Comparison of ENCODE assay signal across 2 worm cellular contexts in the genomic region with DNA sequence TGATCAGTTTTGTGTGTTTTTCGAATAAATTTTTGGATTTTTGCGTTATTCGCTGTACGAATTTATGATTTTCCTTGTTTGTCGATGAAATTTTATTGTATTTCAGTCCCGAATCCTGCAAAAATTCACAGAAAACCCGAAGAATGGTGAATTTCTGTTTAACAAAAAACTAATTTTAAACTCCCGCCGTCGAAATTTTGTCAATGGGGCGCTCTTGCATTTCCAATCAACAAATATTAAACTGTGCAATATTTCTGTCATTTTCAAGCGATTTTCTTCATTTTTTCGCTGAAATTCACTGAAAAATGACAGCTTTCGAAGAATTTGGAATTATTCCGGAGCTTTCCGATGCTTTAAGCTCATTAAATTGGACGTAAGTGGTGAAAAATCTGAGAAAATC.
TF ChIP-seq lines count a peak whose summit lies in the region.

A gene (plus strand): TSS at position 115 of the 400 bp plus-strand sequence.

TF ChIP-seq in whole organism, L1 larva, 84 proteins besides CTCF, POLR2A, EP300 and RAD21 (continued from another document):
- TF ChIP-seq unc-130 (tag; optimal IDR thresholded peaks at IDR 0.05; lab: Kevin White, UChicago) (no peak), fkh-8 (tag; optimal IDR thresholded peaks at IDR 0.05; lab: Kevin White, UChicago) (peak; percentile 43), irx-1 (tag; optimal IDR thresholded peaks at IDR 0.05; lab: Kevin White, UChicago) (peak; percentile 38), rnt-1 (tag; optimal IDR thresholded peaks at IDR 0.05; lab: Kevin White, UChicago) (peak; percentile 79), dsc-1 (tag; optimal IDR thresholded peaks at IDR 0.05; lab: Kevin White, UChicago) (peak; percentile 72), ceh-63 (GFP tag; optimal IDR thresholded peaks at IDR 0.05; lab: Kevin White, UChicago) (no peak), lin-15B (tag; optimal IDR thresholded peaks at IDR 0.05; lab: Kevin White, UChicago) (peak; percentile 77), swsn-7 (tag; optimal IDR thresholded peaks at IDR 0.05; lab: Kevin White, UChicago) (peak; percentile 53), mdl-1 (tag; optimal IDR thresholded peaks at IDR 0.05; lab: Kevin White, UChicago) (no peak), lin-35 (GFP tag; optimal IDR thresholded peaks at IDR 0.05; lab: Kevin White, UChicago) (peak; percentile 98 to 99), unc-86 (tag; optimal IDR thresholded peaks at IDR 0.05; lab: Kevin White, UChicago) (no peak), blmp-1 (tag; optimal IDR thresholded peaks at IDR 0.05; lab: Kevin White, UChicago) (peak; percentile 47), tlp-1 (tag; optimal IDR thresholded peaks at IDR 0.05; lab: Kevin White, UChicago) (no peak), isw-1 (GFP tag; IDR thresholded peaks at IDR 0.05; lab: Robert Waterston, UW) (peak; percentile 44; the same call in 1 of the 2 replicates), tbx-2 (tag; optimal IDR thresholded peaks at IDR 0.05; lab: Kevin White, UChicago) (peak; percentile 62), pag-3 (tag; optimal IDR thresholded peaks at IDR 0.05; lab: Kevin White, UChicago; ENCODE audit: borderline replicate concordance, insufficient read depth) (no peak), nhr-77 (tag; optimal IDR thresholded peaks at IDR 0.05; lab: Kevin White, UChicago) (peak; percentile 33), unc-98 (GFP tag; IDR thresholded peaks at IDR 0.05; lab: Robert Waterston, UW) (no peak), C04F5.9 (tag; optimal IDR thresholded peaks at IDR 0.05; lab: Kevin White, UChicago) (peak; percentile 55), elt-3 (tag; optimal IDR thresholded peaks at IDR 0.05; lab: Kevin White, UChicago) (peak in 1 of 6 experiments; percentile 22), nhr-85 (tag; lab: Kevin White, UChicago) (peak; percentile 75), egl-13 (tag; optimal IDR thresholded peaks at IDR 0.05; lab: Kevin White, UChicago) (no peak), nhr-20 (tag; optimal IDR thresholded peaks at IDR 0.05; lab: Kevin White, UChicago) (peak; percentile 24), C34B4.2 (tag; optimal IDR thresholded peaks at IDR 0.05; lab: Kevin White, UChicago) (no peak)

TF ChIP-seq in whole organism, L4 larva, 104 proteins besides CTCF, POLR2A, EP300 and RAD21 (continued from another document):
- no peak for TF ChIP-seq egl-43 (GFP tag; IDR thresholded peaks at IDR 0.05; lab: Robert Waterston, UW)
- TF ChIP-seq saeg-2 (GFP tag; IDR thresholded peaks at IDR 0.05; lab: Robert Waterston, UW): no peak
- no peak for TF ChIP-seq sdz-12 (GFP tag; optimal IDR thresholded peaks at IDR 0.05; lab: Kevin White, UChicago)
- TF ChIP-seq rbr-2 (tag; optimal IDR thresholded peaks at IDR 0.05; lab: Kevin White, UChicago): no peak
- TF ChIP-seq D1046.2 (GFP tag; IDR thresholded peaks at IDR 0.05; lab: Robert Waterston, UW): no peak
- TF ChIP-seq nhr-11 (tag; optimal IDR thresholded peaks at IDR 0.05; lab: Kevin White, UChicago): peak; percentile 2
- no peak for TF ChIP-seq T26A8.4 (GFP tag; IDR thresholded peaks at IDR 0.05; lab: Robert Waterston, UW)
- no peak for TF ChIP-seq zip-2 (tag; optimal IDR thresholded peaks at IDR 0.05; lab: Kevin White, UChicago)
- TF ChIP-seq fos-1 (tag; optimal IDR thresholded peaks at IDR 0.05; lab: Kevin White, UChicago): no peak
- no peak for TF ChIP-seq ceh-44 (GFP tag; IDR thresholded peaks at IDR 0.05; lab: Robert Waterston, UW)
- no peak for TF ChIP-seq ztf-7 (tag; optimal IDR thresholded peaks at IDR 0.05; lab: Kevin White, UChicago)
- no peak for TF ChIP-seq ztf-11 (tag; optimal IDR thresholded peaks at IDR 0.05; lab: Kevin White, UChicago)
- TF ChIP-seq duxl-1 (tag; optimal IDR thresholded peaks at IDR 0.05; lab: Kevin White, UChicago; ENCODE audit: poor library complexity): no peak
- no peak for TF ChIP-seq R02D3.7 (tag; optimal IDR thresholded peaks at IDR 0.05; lab: Kevin White, UChicago)
- no peak for TF ChIP-seq mdl-1 (tag; optimal IDR thresholded peaks at IDR 0.05; lab: Kevin White, UChicago)
- peak; percentile 94 for TF ChIP-seq dpl-1 (GFP tag; optimal IDR thresholded peaks at IDR 0.05; lab: Kevin White, UChicago)
- TF ChIP-seq tra-1 (GFP tag; IDR thresholded peaks at IDR 0.05; lab: Robert Waterston, UW): no peak
- TF ChIP-seq Y105C5A.15 (GFP tag; IDR thresholded peaks at IDR 0.05; lab: Robert Waterston, UW): no peak
- TF ChIP-seq mxl-2 (GFP tag; conservative IDR thresholded peaks at IDR 0.05; lab: Robert Waterston, UW): no peak
- TF ChIP-seq aly-2 (tag; optimal IDR thresholded peaks at IDR 0.05; lab: Kevin White, UChicago): no peak
- no peak for TF ChIP-seq hif-1 (tag; optimal IDR thresholded peaks at IDR 0.05; lab: Kevin White, UChicago)
- TF ChIP-seq ceh-28 (tag; optimal IDR thresholded peaks at IDR 0.05; lab: Kevin White, UChicago): no peak
- TF ChIP-seq set-16 (GFP tag; IDR thresholded peaks at IDR 0.05; lab: Robert Waterston, UW): no peak
- TF ChIP-seq ceh-62 (tag; optimal IDR thresholded peaks at IDR 0.05; lab: Kevin White, UChicago): no peak
- TF ChIP-seq lin-38 (GFP tag; IDR thresholded peaks at IDR 0.05; lab: Robert Waterston, UW): peak; percentile 97
- no peak for TF ChIP-seq attf-4 (tag; optimal IDR thresholded peaks at IDR 0.05; lab: Kevin White, UChicago)
- TF ChIP-seq lir-3 (tag; optimal IDR thresholded peaks at IDR 0.05; lab: Kevin White, UChicago): no peak
- peak; percentile 35 for TF ChIP-seq nhr-28 (tag; optimal IDR thresholded peaks at IDR 0.05; lab: Kevin White, UChicago)
- TF ChIP-seq hlh-11 (tag; optimal IDR thresholded peaks at IDR 0.05; lab: Kevin White, UChicago): no peak
- TF ChIP-seq dmd-8 (GFP tag; IDR thresholded peaks at IDR 0.05; lab: Robert Waterston, UW): no peak
- TF ChIP-seq madf-9 (GFP tag; conservative IDR thresholded peaks at IDR 0.05; lab: Robert Waterston, UW): no peak
- no peak for TF ChIP-seq daf-12 (tag; optimal IDR thresholded peaks at IDR 0.05; lab: Kevin White, UChicago)
- TF ChIP-seq pha-4 (GFP tag; IDR thresholded peaks at IDR 0.05; lab: Robert Waterston, UW): no peak
- TF ChIP-seq pha-4 (tag; optimal IDR thresholded peaks at IDR 0.05; lab: Kevin White, UChicago): no peak
- TF ChIP-seq snpc-1.2 (GFP tag; IDR thresholded peaks at IDR 0.05; lab: Robert Waterston, UW): no peak
- no peak for TF ChIP-seq ctbp-1 (GFP tag; IDR thresholded peaks at IDR 0.05; lab: Robert Waterston, UW)
- TF ChIP-seq zfp-2 (tag; optimal IDR thresholded peaks at IDR 0.05; lab: Kevin White, UChicago): no peak
- TF ChIP-seq nhr-10 (tag; optimal IDR thresholded peaks at IDR 0.05; lab: Kevin White, UChicago): no peak
- TF ChIP-seq cey-2 (tag; optimal IDR thresholded peaks at IDR 0.05; lab: Kevin White, UChicago; ENCODE audit: borderline replicate concordance, insufficient read depth): no peak
